Worm (Caenorhabditis elegans) whole organism, L4 larva: ENCODE results near the gene F43C11.16.
A peak's percentile ranks its signal among the peaks of the same experiment; 100 is the strongest.

Experiments used
- F26F4.8 ChIP-seq: fragments of 200-800 bp; sonication (Bioruptor generic); conservative IDR thresholded peaks from 2 replicates; pipeline ENCODE4 v1.3.6; 2022; ENCODE audit warnings: missing genetic modification characterization, missing compliant biosample characterization
- R02D3.7 ChIP-seq: fragments of 150-350 bp; sonication (generic microtip); optimal IDR thresholded peaks from 3 replicates; lab custom pipeline; 2014; ENCODE audit warnings: missing biosample characterization, missing genetic modification characterization
- Y75B8A.6 ChIP-seq: fragments of 200-800 bp; sonication (Bioruptor generic); IDR thresholded peaks from 2 replicates; pipeline ENCODE4 v1.3.6; 2022; ENCODE audit warnings: missing genetic modification reagents, missing genetic modification characterization, missing compliant biosample characterization
- ZK546.5 ChIP-seq, 2 experiments: sonication (generic microtip); optimal IDR thresholded peaks; 2 replicates each; lab custom pipeline; 2017; ENCODE audit warnings: missing biosample characterization in 2 of 2, missing genetic modification characterization in 2 of 2
- aha-1 ChIP-seq: fragments of 150-350 bp; peaks from one replicate; lab custom pipeline; 2014; ENCODE audit warnings: missing biosample characterization, missing genetic modification characterization
- ama-1 ChIP-seq: fragments of 150-350 bp; optimal IDR thresholded peaks from 2 replicates; lab custom pipeline; 2014; ENCODE audit warnings: inconsistent platforms, mixed read lengths
- ceh-28 ChIP-seq: fragments of 150-350 bp; optimal IDR thresholded peaks from 2 replicates; lab custom pipeline; 2014; ENCODE audit warnings: missing biosample characterization, missing genetic modification reagents, missing genetic modification characterization
- ceh-32 ChIP-seq: sonication (generic microtip); optimal IDR thresholded peaks from 2 replicates; lab custom pipeline; 2016; ENCODE audit warnings: mild to moderate bottlenecking, missing genetic modification characterization, missing compliant biosample characterization; ENCODE audit not compliant: poor library complexity
- ceh-82 ChIP-seq: sonication (generic microtip); optimal IDR thresholded peaks from 2 replicates; lab custom pipeline; 2017; ENCODE audit warnings: missing biosample characterization, missing genetic modification characterization
- ces-1 ChIP-seq: fragments of 150-350 bp; sonication (generic microtip); optimal IDR thresholded peaks from 4 replicates; lab custom pipeline; 2014; ENCODE audit warnings: missing biosample characterization, missing genetic modification reagents, missing genetic modification characterization
- daf-12 ChIP-seq: fragments of 150-350 bp; optimal IDR thresholded peaks from 2 replicates; lab custom pipeline; 2014; ENCODE audit warnings: missing biosample characterization, missing genetic modification reagents, missing genetic modification characterization
- daf-16 ChIP-seq, 3 experiments: sonication (generic microtip); optimal IDR thresholded peaks; 2 replicates each; lab custom pipeline; 2016 to 2017; ENCODE audit warnings: missing genetic modification characterization in 3 of 3, missing genetic modification reagents in 3 of 3, mild to moderate bottlenecking in 2 of 3, missing compliant biosample characterization in 2 of 3, missing biosample characterization in 1 of 3, moderate library complexity in 1 of 3
- daf-19 ChIP-seq: fragments of 200-800 bp; sonication (Bioruptor generic); conservative IDR thresholded peaks from 2 replicates; pipeline ENCODE4 v1.3.6; 2022; ENCODE audit warnings: missing genetic modification characterization, missing compliant biosample characterization
- daf-8 ChIP-seq: fragments of 200-800 bp; sonication (Bioruptor generic); IDR thresholded peaks from 2 replicates; pipeline ENCODE4 v1.3.6; 2022; ENCODE audit warnings: missing genetic modification characterization, missing compliant biosample characterization
- dmd-8 ChIP-seq: fragments of 200-800 bp; sonication (Bioruptor generic); IDR thresholded peaks from 2 replicates; pipeline ENCODE4 v1.3.6; 2022; ENCODE audit warnings: missing genetic modification characterization, missing compliant biosample characterization
- dpl-1 ChIP-seq: fragments of 150-350 bp; optimal IDR thresholded peaks from 2 replicates; lab custom pipeline; 2014; ENCODE audit warnings: missing biosample characterization, missing genetic modification reagents, missing genetic modification characterization
- duxl-1 ChIP-seq: sonication (generic microtip); optimal IDR thresholded peaks from 2 replicates; lab custom pipeline; 2016; ENCODE audit warnings: mild to moderate bottlenecking, missing genetic modification characterization, moderate library complexity, missing compliant biosample characterization; ENCODE audit not compliant: poor library complexity
- egl-27 ChIP-seq: sonication (generic microtip); optimal IDR thresholded peaks from 3 replicates; lab custom pipeline; 2017; ENCODE audit warnings: missing biosample characterization, missing genetic modification reagents, missing genetic modification characterization
- egl-43 ChIP-seq: fragments of 200-800 bp; sonication (Bioruptor generic); IDR thresholded peaks from 2 replicates; pipeline ENCODE4 v1.3.6; 2022; ENCODE audit warnings: missing genetic modification reagents, missing genetic modification characterization, missing compliant biosample characterization
- hif-1 ChIP-seq, 2 experiments: sonication (generic microtip); optimal IDR thresholded peaks; 2 replicates each; lab custom pipeline; 2016 to 2017; ENCODE audit warnings: missing compliant biosample characterization in 2 of 2, missing genetic modification characterization in 2 of 2, missing genetic modification reagents in 2 of 2, missing genotype in 2 of 2, mild to moderate bottlenecking in 1 of 2
- hmg-1.1 ChIP-seq: fragments of 200-800 bp; sonication (Bioruptor generic); IDR thresholded peaks from 2 replicates; pipeline ENCODE4 v1.3.6; 2022; ENCODE audit warnings: missing genetic modification reagents, missing genetic modification characterization, missing compliant biosample characterization
- jun-1 ChIP-seq: fragments of 150-350 bp; optimal IDR thresholded peaks from 2 replicates; lab custom pipeline; 2014; ENCODE audit warnings: missing biosample characterization, missing genetic modification reagents, missing genetic modification characterization
- lin-1 ChIP-seq: fragments of 200-800 bp; sonication (Bioruptor generic); IDR thresholded peaks from 2 replicates; pipeline ENCODE4 v1.3.6; 2022; ENCODE audit warnings: missing genetic modification reagents, missing genetic modification characterization, missing compliant biosample characterization
- mdl-1 ChIP-seq, 2 experiments: fragments of 150-350 bp in 1 of 2; sonication (generic microtip) in 1 of 2; optimal IDR thresholded peaks; 2 replicates each; lab custom pipeline; 2014 to 2017; ENCODE audit warnings: missing biosample characterization in 2 of 2, missing genetic modification characterization in 2 of 2
- mdt-29 ChIP-seq: fragments of 200-800 bp; sonication (Bioruptor generic); IDR thresholded peaks from 2 replicates; pipeline ENCODE4 v1.3.6; 2022; ENCODE audit warnings: missing genetic modification reagents, missing genetic modification characterization, missing compliant biosample characterization
- mxl-2 ChIP-seq: fragments of 200-800 bp; sonication (Bioruptor generic); conservative IDR thresholded peaks from 2 replicates; pipeline ENCODE4 v1.3.6; 2022; ENCODE audit warnings: missing genetic modification reagents, missing genetic modification characterization, missing compliant biosample characterization
- nhr-11 ChIP-seq: fragments of 150-350 bp; optimal IDR thresholded peaks from 2 replicates; lab custom pipeline; 2014; ENCODE audit warnings: missing biosample characterization, missing genetic modification characterization
- nhr-77 ChIP-seq: fragments of 150-350 bp; optimal IDR thresholded peaks from 2 replicates; lab custom pipeline; 2014; ENCODE audit warnings: missing biosample characterization, missing genetic modification characterization
- php-3 ChIP-seq: fragments of 200-800 bp; sonication (Bioruptor generic); IDR thresholded peaks from 2 replicates; pipeline ENCODE4 v1.3.6; 2022; ENCODE audit warnings: missing genetic modification reagents, missing genetic modification characterization, missing compliant biosample characterization
- pqm-1 ChIP-seq: sonication (generic microtip); optimal IDR thresholded peaks from 2 replicates; lab custom pipeline; 2017; ENCODE audit warnings: missing biosample characterization, missing genetic modification characterization
- sdz-12 ChIP-seq: fragments of 200-800 bp; sonication (Bioruptor generic); optimal IDR thresholded peaks from 2 replicates; lab custom pipeline; 2018; ENCODE audit warnings: mild to moderate bottlenecking, missing genetic modification characterization, missing compliant biosample characterization
- set-16 ChIP-seq: fragments of 200-800 bp; sonication (Bioruptor generic); IDR thresholded peaks from 2 replicates; pipeline ENCODE4 v1.3.6; 2022; ENCODE audit warnings: missing genetic modification reagents, missing genetic modification characterization, missing compliant biosample characterization
- spr-3 ChIP-seq: fragments of 200-800 bp; sonication (Bioruptor generic); optimal IDR thresholded peaks from 2 replicates; lab custom pipeline; 2018; ENCODE audit warnings: mild to moderate bottlenecking, missing genetic modification characterization, missing compliant biosample characterization
- unc-62 ChIP-seq, 3 experiments: fragments of 150-350 bp in 1 of 3; sonication (generic microtip); optimal IDR thresholded peaks in 2 of 3; peaks in 1 of 3; 1 replicate in 1 of 3; 2 replicates in 2 of 3; lab custom pipeline; 2014 to 2017; ENCODE audit warnings: missing biosample characterization in 3 of 3, missing genetic modification characterization in 3 of 3, missing genetic modification reagents in 3 of 3, missing genotype in 1 of 3
- vab-7 ChIP-seq: fragments of 200-800 bp; sonication (Bioruptor generic); IDR thresholded peaks from 2 replicates; pipeline ENCODE4 v1.3.6; 2022; ENCODE audit warnings: missing genetic modification reagents, missing genetic modification characterization, missing compliant biosample characterization
- zag-1 ChIP-seq: fragments of 150-350 bp; optimal IDR thresholded peaks from 2 replicates; lab custom pipeline; 2014; ENCODE audit warnings: missing biosample characterization, missing genetic modification characterization
- ztf-7 ChIP-seq: fragments of 150-350 bp; optimal IDR thresholded peaks from 2 replicates; lab custom pipeline; 2014; ENCODE audit warnings: missing biosample characterization, missing genetic modification characterization

F43C11.16 gene

ce11 chrII:2372090-2372489 lies 12.2 kb upstream of the F43C11.16 start, which contains the start of gene F16G10.3:
TSS of gene F16G10.3 (plus strand) at chrII:2372390.
- no peak for TF ChIP-seq pqm-1
- peak; percentile 66 for TF ChIP-seq aha-1 (tag; lab: Kevin White, UChicago)
- TF ChIP-seq hif-1 (tag; optimal IDR thresholded peaks at IDR 0.05; lab: Kevin White, UChicago), result no peak

- TF ChIP-seq aha-1 (tag; lab: Kevin White, UChicago), result peak; percentile 6
- no peak for TF ChIP-seq egl-27 (tag; lab: Kevin White, UChicago)
These were observed 9.1 kb upstream of the F43C11.16 start, which contains the start of gene hpo-25 for ce11 chrII:2368956-2369355. TSS of gene hpo-25 (plus strand) at chrII:2369256.

- TF ChIP-seq unc-62 (GFP tag; optimal IDR thresholded peaks at IDR 0.05 in 1 of 2; lab: Kevin White, UChicago), result peak in 1 of 2 experiments; percentile 32
- no peak for TF ChIP-seq unc-62 (tag; optimal IDR thresholded peaks at IDR 0.05; lab: Kevin White, UChicago)
- TF ChIP-seq duxl-1 (tag; lab: Kevin White, UChicago), result no peak
These were observed 6.9 kb upstream of the F43C11.16 start, which contains the start of the genes F43C11.12 and F16G10.5 for ce11 chrII:2366623-2367365. TSS of gene F43C11.12 (minus strand) at chrII:2366723. TSS of gene F16G10.5 (plus strand) at chrII:2367315.

- TF ChIP-seq lin-1 (GFP tag; lab: Robert Waterston, UW) (no peak), mdl-1 (tag; optimal IDR thresholded peaks at IDR 0.05; lab: Kevin White, UChicago) (no peak), dpl-1 (GFP tag; lab: Kevin White, UChicago) (no peak), ztf-7 (tag; lab: Kevin White, UChicago) (no peak), jun-1 (tag; lab: Kevin White, UChicago) (no peak), set-16 (GFP tag; lab: Robert Waterston, UW) (no peak), php-3 (GFP tag; lab: Robert Waterston, UW) (no peak), Y75B8A.6 (GFP tag; lab: Robert Waterston, UW) (no peak), ZK546.5 (tag; optimal IDR thresholded peaks at IDR 0.05; lab: Kevin White, UChicago) (no peak), zag-1 (no peak), mdt-29 (GFP tag; lab: Robert Waterston, UW) (no peak)
These were observed 3.8 kb upstream of the F43C11.16 start, which contains the start of gene F43C11.11 for ce11 chrII:2363673-2364072. TSS of gene F43C11.11 (minus strand) at chrII:2363773.

- TF ChIP-seq mxl-2 (GFP tag; lab: Robert Waterston, UW) (no peak), daf-8 (GFP tag; lab: Robert Waterston, UW) (no peak), daf-16 (GFP tag; optimal IDR thresholded peaks at IDR 0.05; lab: Kevin White, UChicago) (no peak), daf-16 (tag; optimal IDR thresholded peaks at IDR 0.05; lab: Kevin White, UChicago) (no peak), jun-1 (tag; lab: Kevin White, UChicago) (no peak), sdz-12 (GFP tag; lab: Kevin White, UChicago) (no peak), php-3 (GFP tag; lab: Robert Waterston, UW) (no peak), egl-43 (GFP tag; lab: Robert Waterston, UW) (no peak), ceh-32 (tag; lab: Kevin White, UChicago) (no peak), set-16 (GFP tag; lab: Robert Waterston, UW) (no peak), vab-7 (GFP tag; lab: Robert Waterston, UW) (no peak), R02D3.7 (tag; lab: Kevin White, UChicago) (no peak), ama-1 (lab: Kevin White, UChicago) (no peak)
These were observed 3.1 kb downstream of the F43C11.16 start, which contains the start of gene F43C11.1 for ce11 chrII:2356795-2357194. TSS of gene F43C11.1 (plus strand) at chrII:2357095.

ce11 chrII:2354476-2354875 lies 5.4 kb downstream of the F43C11.16 start, which contains the start of gene F43C11.2:
TSS of gene F43C11.2 (plus strand) at chrII:2354776.
- no peak for TF ChIP-seq spr-3
- TF ChIP-seq F26F4.8 (GFP tag; lab: Robert Waterston, UW), result no peak
- no peak for TF ChIP-seq vab-7 (GFP tag; lab: Robert Waterston, UW)
- TF ChIP-seq ceh-28 (tag; lab: Kevin White, UChicago), result no peak
- no peak for TF ChIP-seq ces-1 (GFP tag; lab: Kevin White, UChicago)
- TF ChIP-seq daf-19 (GFP tag; lab: Robert Waterston, UW), result no peak
- TF ChIP-seq hmg-1.1 (GFP tag; lab: Robert Waterston, UW), result no peak
- TF ChIP-seq daf-12, result no peak
- no peak for TF ChIP-seq nhr-11 (tag; lab: Kevin White, UChicago)
- TF ChIP-seq nhr-77, result no peak
- TF ChIP-seq dmd-8, result no peak
- no peak for TF ChIP-seq php-3 (GFP tag; lab: Robert Waterston, UW)
- TF ChIP-seq ceh-82 (tag; lab: Kevin White, UChicago), result no peak
